Worm (Caenorhabditis elegans) whole organism, L2 larva: Measurements from ENCODE around the gene F10E9.3.

Experiments used
- C34F6.9 ChIP-seq: fragments of 150-350 bp; optimal IDR thresholded peaks from 2 replicates; lab custom pipeline; 2014; ENCODE audit warnings: missing biosample characterization, missing genetic modification characterization
- F13H6.1 ChIP-seq: sonication (generic microtip); optimal IDR thresholded peaks from 2 replicates; lab custom pipeline; 2016; ENCODE audit warnings: missing genetic modification characterization, missing compliant biosample characterization
- ZK546.5 ChIP-seq: sonication (generic microtip); optimal IDR thresholded peaks from 2 replicates; lab custom pipeline; 2017; ENCODE audit warnings: missing biosample characterization, missing genetic modification characterization
- alr-1 ChIP-seq: fragments of 150-350 bp; optimal IDR thresholded peaks from 2 replicates; lab custom pipeline; 2014; ENCODE audit warnings: missing biosample characterization, missing genetic modification characterization
- aly-2 ChIP-seq: fragments of 150-350 bp; optimal IDR thresholded peaks from 2 replicates; lab custom pipeline; 2014; ENCODE audit warnings: missing biosample characterization, missing genetic modification characterization
- ama-1 ChIP-seq: fragments of 150-350 bp; optimal IDR thresholded peaks from 2 replicates; lab custom pipeline; 2018; ENCODE audit warnings: inconsistent platforms
- ceh-16 ChIP-seq: fragments of 150-350 bp; optimal IDR thresholded peaks from 2 replicates; lab custom pipeline; 2014; ENCODE audit warnings: missing biosample characterization, missing genetic modification characterization
- ceh-82 ChIP-seq: fragments of 150-350 bp; optimal IDR thresholded peaks from 2 replicates; lab custom pipeline; 2014; ENCODE audit warnings: missing biosample characterization, missing genetic modification characterization
- crh-2 ChIP-seq: sonication (generic microtip); optimal IDR thresholded peaks from 2 replicates; lab custom pipeline; 2017; ENCODE audit warnings: missing biosample characterization, missing genetic modification characterization
- dmd-4 ChIP-seq: sonication (generic microtip); optimal IDR thresholded peaks from 2 replicates; lab custom pipeline; 2017; ENCODE audit warnings: missing biosample characterization, missing genetic modification characterization
- elt-1 ChIP-seq: fragments of 150-350 bp; optimal IDR thresholded peaks from 2 replicates; lab custom pipeline; 2014; ENCODE audit warnings: missing biosample characterization, missing genetic modification characterization
- elt-3 ChIP-seq: sonication (generic microtip); optimal IDR thresholded peaks from 2 replicates; lab custom pipeline; 2017; ENCODE audit warnings: missing biosample characterization, missing genetic modification characterization
- fos-1 ChIP-seq: fragments of 150-350 bp; optimal IDR thresholded peaks from 2 replicates; lab custom pipeline; 2014; ENCODE audit warnings: missing biosample characterization, missing genetic modification characterization
- gmeb-1 ChIP-seq: fragments of 150-350 bp; optimal IDR thresholded peaks from 2 replicates; lab custom pipeline; 2014; ENCODE audit warnings: missing biosample characterization, missing genetic modification characterization
- lin-11 ChIP-seq: fragments of 150-350 bp; sonication (generic microtip); optimal IDR thresholded peaks from 2 replicates; lab custom pipeline; 2014; ENCODE audit warnings: missing biosample characterization, missing genetic modification characterization, inconsistent platforms, mixed read lengths
- lin-13 ChIP-seq: fragments of 150-350 bp; optimal IDR thresholded peaks from 2 replicates; lab custom pipeline; 2014; ENCODE audit warnings: missing biosample characterization, missing genetic modification reagents, missing genetic modification characterization
- mab-5 ChIP-seq: fragments of 150-350 bp; optimal IDR thresholded peaks from 2 replicates; lab custom pipeline; 2014; ENCODE audit warnings: missing biosample characterization, missing genetic modification characterization
- mbf-1 ChIP-seq: sonication (generic microtip); optimal IDR thresholded peaks from 2 replicates; lab custom pipeline; 2017; ENCODE audit warnings: missing biosample characterization, missing genetic modification characterization
- nhr-10 ChIP-seq: sonication (generic microtip); optimal IDR thresholded peaks from 2 replicates; lab custom pipeline; 2017; ENCODE audit warnings: missing biosample characterization, missing genetic modification characterization
- nhr-12 ChIP-seq: fragments of 150-350 bp; optimal IDR thresholded peaks from 2 replicates; lab custom pipeline; 2014; ENCODE audit warnings: missing biosample characterization, missing genetic modification characterization
- nhr-129 ChIP-seq: fragments of 150-350 bp; optimal IDR thresholded peaks from 2 replicates; lab custom pipeline; 2014; ENCODE audit warnings: missing biosample characterization, missing genetic modification characterization
- nhr-21 ChIP-seq: fragments of 150-350 bp; optimal IDR thresholded peaks from 2 replicates; lab custom pipeline; 2014; ENCODE audit warnings: missing biosample characterization, missing genetic modification characterization
- nhr-23 ChIP-seq: fragments of 150-350 bp; optimal IDR thresholded peaks from 2 replicates; lab custom pipeline; 2014; ENCODE audit warnings: missing biosample characterization, missing genetic modification reagents, missing genetic modification characterization
- nhr-237 ChIP-seq: fragments of 150-350 bp; optimal IDR thresholded peaks from 2 replicates; lab custom pipeline; 2014; ENCODE audit warnings: missing biosample characterization, missing genetic modification characterization
- nhr-25 ChIP-seq: fragments of 150-350 bp; sonication (generic microtip); optimal IDR thresholded peaks from 3 replicates; lab custom pipeline; 2014; ENCODE audit warnings: missing biosample characterization, missing genetic modification characterization
- nhr-6 ChIP-seq: fragments of 150-350 bp; optimal IDR thresholded peaks from 2 replicates; lab custom pipeline; 2014; ENCODE audit warnings: missing biosample characterization, missing genetic modification characterization
- nhr-77 ChIP-seq: fragments of 150-350 bp; optimal IDR thresholded peaks from 2 replicates; lab custom pipeline; 2014; ENCODE audit warnings: missing biosample characterization, missing genetic modification characterization
- peb-1 ChIP-seq: fragments of 150-350 bp; optimal IDR thresholded peaks from 2 replicates; lab custom pipeline; 2014; ENCODE audit warnings: missing biosample characterization, missing genetic modification characterization
- sem-4 ChIP-seq: fragments of 150-350 bp; optimal IDR thresholded peaks from 2 replicates; lab custom pipeline; 2014; ENCODE audit warnings: missing biosample characterization, missing genetic modification reagents, missing genetic modification characterization
- skn-1 ChIP-seq: sonication (generic microtip); optimal IDR thresholded peaks from 2 replicates; lab custom pipeline; 2017; ENCODE audit warnings: missing biosample characterization, missing genetic modification characterization
- sma-3 ChIP-seq: sonication (generic microtip); optimal IDR thresholded peaks from 2 replicates; lab custom pipeline; 2016; ENCODE audit warnings: missing genetic modification reagents, missing genetic modification characterization, missing compliant biosample characterization
- sma-9 ChIP-seq, 2 experiments: fragments of 150-350 bp in 1 of 2; sonication (generic microtip) in 1 of 2; optimal IDR thresholded peaks; 2 replicates each; lab custom pipeline; 2014 to 2016; ENCODE audit warnings: missing genetic modification characterization in 2 of 2, mild to moderate bottlenecking in 1 of 2, missing biosample characterization in 1 of 2, missing compliant biosample characterization in 1 of 2, missing genetic modification reagents in 1 of 2, moderate library complexity in 1 of 2
- snpc-4 ChIP-seq: fragments of 150-350 bp; optimal IDR thresholded peaks from 2 replicates; lab custom pipeline; 2014; ENCODE audit warnings: missing biosample characterization, missing genetic modification characterization
- unc-39 ChIP-seq: fragments of 150-350 bp; optimal IDR thresholded peaks from 2 replicates; lab custom pipeline; 2014; ENCODE audit warnings: missing biosample characterization, missing genetic modification characterization
- unc-55 ChIP-seq: fragments of 150-350 bp; sonication (generic microtip); optimal IDR thresholded peaks from 3 replicates; lab custom pipeline; 2014; ENCODE audit warnings: missing biosample characterization, missing genetic modification reagents, missing genetic modification characterization
- unc-62 ChIP-seq: fragments of 150-350 bp; optimal IDR thresholded peaks from 2 replicates; lab custom pipeline; 2014; ENCODE audit warnings: missing biosample characterization, missing genetic modification reagents, missing genetic modification characterization
- zag-1 ChIP-seq: fragments of 150-350 bp; optimal IDR thresholded peaks from 2 replicates; lab custom pipeline; 2014; ENCODE audit warnings: missing biosample characterization, missing genetic modification characterization
- ztf-1 ChIP-seq: fragments of 200-800 bp; sonication (Bioruptor generic); conservative IDR thresholded peaks from 2 replicates; pipeline ENCODE4 v1.3.6; 2022; ENCODE audit warnings: missing genetic modification characterization, missing compliant biosample characterization
- ztf-11 ChIP-seq: sonication (generic microtip); optimal IDR thresholded peaks from 2 replicates; lab custom pipeline; 2017; ENCODE audit warnings: missing biosample characterization, missing genetic modification characterization
- ztf-4 ChIP-seq: fragments of 150-350 bp; optimal IDR thresholded peaks from 2 replicates; lab custom pipeline; 2014; ENCODE audit warnings: missing biosample characterization, missing genetic modification characterization

F10E9.3 gene

ce11 chrIII:8299734-8300133, 11.1 kb upstream of the F10E9.3 start:
- TF ChIP-seq nhr-129 (tag; lab: Kevin White, UChicago), result no peak
- peak; percentile 59 for TF ChIP-seq fos-1

DNA sequence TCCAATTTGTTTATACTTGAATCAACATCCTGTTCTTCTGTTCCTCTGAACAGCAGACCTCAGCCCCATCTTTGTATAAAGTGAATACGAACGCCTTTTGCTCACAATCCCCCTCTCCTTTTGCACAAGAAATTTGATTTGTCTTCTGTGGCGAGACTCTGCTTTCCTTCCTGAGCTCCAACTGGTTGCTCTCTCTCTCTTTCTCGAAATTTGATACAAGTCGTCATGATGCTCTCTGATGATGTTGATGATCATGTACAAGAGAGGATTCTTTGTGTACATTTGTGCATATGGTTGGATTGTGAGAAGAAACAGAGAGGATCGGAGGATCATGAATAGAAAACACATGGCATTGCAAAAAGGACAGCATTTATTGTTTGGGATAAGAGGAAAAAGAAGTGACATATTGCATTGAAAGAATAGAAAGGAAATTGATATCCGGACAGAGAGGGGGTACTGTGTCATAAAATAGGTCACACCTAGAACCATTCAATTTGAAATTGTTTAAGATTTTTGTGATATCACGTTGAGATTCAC, 9.9 kb upstream of the F10E9.3 start:
- no peak for TF ChIP-seq unc-55 (GFP tag; lab: Kevin White, UChicago)
- TF ChIP-seq ztf-1, result no peak

DNA sequence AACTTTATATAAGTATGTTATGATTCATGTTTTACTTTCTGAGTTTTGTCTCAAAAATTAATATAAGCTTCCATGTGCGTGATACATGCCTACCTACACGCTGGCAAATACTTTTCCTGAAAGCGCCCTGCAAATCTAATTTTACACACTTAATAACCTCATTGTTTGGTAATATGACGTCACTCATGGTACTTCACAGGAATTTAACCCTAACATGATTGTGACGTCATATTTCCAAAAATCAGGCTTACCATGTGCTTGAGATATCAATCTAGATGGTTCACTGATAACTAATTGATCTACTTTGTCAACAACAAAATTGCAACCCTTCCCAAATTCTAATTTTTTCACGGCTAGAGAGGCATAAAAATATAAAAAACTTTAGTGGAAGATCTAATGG, 7.4 kb upstream of the F10E9.3 start:
- TF ChIP-seq ceh-82 (tag; lab: Kevin White, UChicago) (no peak), peb-1 (no peak), ceh-16 (tag; lab: Kevin White, UChicago) (no peak), unc-62 (GFP tag; lab: Kevin White, UChicago) (no peak), ztf-11 (tag; lab: Kevin White, UChicago) (no peak), ama-1 (lab: Kevin White, UChicago) (no peak), skn-1 (tag; lab: Kevin White, UChicago) (no peak), sem-4 (tag; lab: Kevin White, UChicago) (no peak), ztf-4 (tag; lab: Kevin White, UChicago) (no peak), snpc-4 (tag; lab: Kevin White, UChicago) (no peak), sma-3 (GFP tag; lab: Kevin White, UChicago) (no peak), lin-11 (tag; lab: Kevin White, UChicago) (no peak), mbf-1 (no peak), zag-1 (tag; lab: Kevin White, UChicago) (no peak), aly-2 (tag; lab: Kevin White, UChicago) (no peak), elt-1 (no peak), fos-1 (no peak), nhr-6 (no peak)
- TF ChIP-seq, all 48 proteins: peak for 0

- no peak for TF ChIP-seq unc-55 (GFP tag; lab: Kevin White, UChicago)
Measured at ce11 chrIII:8305304-8305703, 5.5 kb upstream of the F10E9.3 start.

ce11 chrIII:8305816-8306215, 5.0 kb upstream of the F10E9.3 start:
- TF ChIP-seq ceh-16 (tag; lab: Kevin White, UChicago), result no peak
- no peak for TF ChIP-seq zag-1 (tag; lab: Kevin White, UChicago)
- TF ChIP-seq nhr-10 (tag; lab: Kevin White, UChicago), result no peak
- no peak for TF ChIP-seq alr-1
- TF ChIP-seq unc-55 (GFP tag; lab: Kevin White, UChicago), result no peak
- TF ChIP-seq dmd-4 (tag; lab: Kevin White, UChicago), result no peak
- TF ChIP-seq ztf-4 (tag; lab: Kevin White, UChicago), result no peak
- TF ChIP-seq ceh-82 (tag; lab: Kevin White, UChicago), result no peak

ce11 chrIII:8307356-8307755, 3.5 kb upstream of the F10E9.3 start, which contains the start of the genes F10E9.7 and F10E9.5:
F10E9.7 (minus strand) TSS chrIII:8307441.
F10E9.5 (plus strand) TSS chrIII:8307592.
- peak; percentile 27 for TF ChIP-seq mab-5
- peak; percentile 40 for TF ChIP-seq nhr-10 (tag; lab: Kevin White, UChicago)
- TF ChIP-seq ZK546.5 (tag; lab: Kevin White, UChicago), result no peak
- no peak for TF ChIP-seq elt-1
- peak; percentile 46 for TF ChIP-seq lin-11 (tag; lab: Kevin White, UChicago)
- no peak for TF ChIP-seq ztf-1
- peak; percentile 84 for TF ChIP-seq lin-13 (GFP tag; lab: Kevin White, UChicago)
- no peak for TF ChIP-seq nhr-237 (tag; lab: Kevin White, UChicago)
- TF ChIP-seq unc-55 (GFP tag; lab: Kevin White, UChicago), result peak; percentile 92
- TF ChIP-seq skn-1 (tag; lab: Kevin White, UChicago), result peak; percentile 36
- no peak for TF ChIP-seq ceh-82 (tag; lab: Kevin White, UChicago)
- TF ChIP-seq sma-3 (GFP tag; lab: Kevin White, UChicago), result peak; percentile 96
- TF ChIP-seq alr-1, result no peak
- TF ChIP-seq unc-62 (GFP tag; lab: Kevin White, UChicago), result no peak
- peak; percentile 84 for TF ChIP-seq fos-1
- TF ChIP-seq ztf-4 (tag; lab: Kevin White, UChicago), result peak; percentile 67
- TF ChIP-seq nhr-77 (tag; lab: Kevin White, UChicago), result peak; percentile 43
- no peak for TF ChIP-seq mbf-1
- TF ChIP-seq nhr-6, result peak; percentile 77
- TF ChIP-seq nhr-25 (tag; lab: Kevin White, UChicago), result peak; percentile 83
- TF ChIP-seq crh-2 (tag; lab: Kevin White, UChicago), result peak; percentile 95
- TF ChIP-seq snpc-4 (tag; lab: Kevin White, UChicago), result peak; percentile 77
- TF ChIP-seq ceh-16 (tag; lab: Kevin White, UChicago), result no peak
- peak; percentile 89 for TF ChIP-seq F13H6.1 (tag; lab: Kevin White, UChicago)
- TF ChIP-seq gmeb-1 (tag; lab: Kevin White, UChicago), result peak; percentile 92
- TF ChIP-seq aly-2 (tag; lab: Kevin White, UChicago), result no peak
- TF ChIP-seq sma-9 (GFP tag; optimal IDR thresholded peaks at IDR 0.05; lab: Kevin White, UChicago), result peak; percentile 96
- TF ChIP-seq sma-9 (tag; optimal IDR thresholded peaks at IDR 0.05; lab: Kevin White, UChicago), result no peak
- no peak for TF ChIP-seq elt-3 (tag; lab: Kevin White, UChicago)
- TF ChIP-seq nhr-12 (tag; lab: Kevin White, UChicago), result no peak
- TF ChIP-seq unc-39, result no peak
- no peak for TF ChIP-seq nhr-23 (tag; lab: Kevin White, UChicago)
- TF ChIP-seq nhr-21 (tag; lab: Kevin White, UChicago), result peak; percentile 74
- no peak for TF ChIP-seq ztf-11 (tag; lab: Kevin White, UChicago)
- no peak for TF ChIP-seq dmd-4 (tag; lab: Kevin White, UChicago)
- TF ChIP-seq C34F6.9 (tag; lab: Kevin White, UChicago), result peak; percentile 94
